Fruit fly (Drosophila melanogaster) whole organism, embryonic: ENCODE measurements around the gene ssp3.

Experiments used
- Abd-B ChIP-seq: fragments of 200-800 bp; sonication (Bioruptor generic); optimal IDR thresholded peaks from 2 replicates; lab custom pipeline; 2018; ENCODE audit warnings: missing biosample characterization, mild to moderate bottlenecking, missing genetic modification characterization, moderate library complexity
- Antp ChIP-seq: fragments of 200-800 bp; sonication (Bioruptor generic); optimal IDR thresholded peaks from 3 replicates; lab custom pipeline; 2016; ENCODE audit warnings: missing biosample characterization, missing genetic modification characterization
- B-H2 ChIP-seq: fragments of 200-800 bp; sonication (Bioruptor generic); optimal IDR thresholded peaks from 2 replicates; lab custom pipeline; 2018; ENCODE audit warnings: missing biosample characterization, mild to moderate bottlenecking, missing genetic modification characterization
- Blimp-1 ChIP-seq: fragments of 200-800 bp; sonication (Bioruptor generic); optimal IDR thresholded peaks from 3 replicates; lab custom pipeline; 2018; ENCODE audit warnings: missing biosample characterization, missing genetic modification characterization, mild to moderate bottlenecking, moderate library complexity, missing genetic modification reagents
- CG1024 ChIP-seq: fragments of 200-800 bp; sonication (Bioruptor generic); IDR thresholded peaks from 2 replicates; pipeline ENCODE4 v1.3.6; 2022; ENCODE audit warnings: missing biosample characterization, missing genetic modification characterization
- CG10321 ChIP-seq: fragments of 200-800 bp; sonication (Bioruptor generic); IDR thresholded peaks from 2 replicates; pipeline ENCODE4 v1.3.6; 2022; ENCODE audit warnings: missing biosample characterization, missing genetic modification characterization
- CG11093 ChIP-seq: fragments of 200-800 bp; sonication (Bioruptor generic); IDR thresholded peaks from 3 replicates; pipeline ENCODE4 v1.3.6; 2022; ENCODE audit warnings: missing biosample characterization, missing genetic modification characterization
- CG11247 ChIP-seq: fragments of 200-800 bp; sonication (Bioruptor generic); IDR thresholded peaks from 2 replicates; pipeline ENCODE4 v1.3.6; 2022; ENCODE audit warnings: missing biosample characterization, missing genetic modification characterization
- CG11456 ChIP-seq: fragments of 200-800 bp; sonication (Bioruptor generic); IDR thresholded peaks from 3 replicates; pipeline ENCODE4 v1.3.6; 2022; ENCODE audit warnings: missing biosample characterization, missing genetic modification characterization
- CG11560 ChIP-seq: fragments of 200-800 bp; sonication (Bioruptor generic); IDR thresholded peaks from 3 replicates; pipeline ENCODE4 v1.3.6; 2022; ENCODE audit warnings: missing biosample characterization, missing genetic modification characterization
- CG12219 ChIP-seq: fragments of 200-800 bp; sonication (Bioruptor generic); optimal IDR thresholded peaks from 3 replicates; lab custom pipeline; 2018; ENCODE audit warnings: missing biosample characterization, mild to moderate bottlenecking, missing genetic modification characterization
- CG12391 ChIP-seq: fragments of 200-800 bp; sonication (Bioruptor generic); optimal IDR thresholded peaks from 3 replicates; lab custom pipeline; 2018; ENCODE audit warnings: missing biosample characterization, mild to moderate bottlenecking, missing genetic modification characterization, moderate library complexity
- CG12942 ChIP-seq: fragments of 200-800 bp; sonication (Bioruptor generic); optimal IDR thresholded peaks from 3 replicates; lab custom pipeline; 2016; ENCODE audit warnings: missing biosample characterization, missing genetic modification characterization
- CG14667 ChIP-seq: fragments of 200-800 bp; sonication (Bioruptor generic); IDR thresholded peaks from 2 replicates; pipeline ENCODE4 v1.3.6; 2022; ENCODE audit warnings: missing biosample characterization, missing genetic modification characterization
- CG1792 ChIP-seq: fragments of 200-800 bp; sonication (Bioruptor generic); optimal IDR thresholded peaks from 2 replicates; lab custom pipeline; 2016; ENCODE audit warnings: missing biosample characterization, missing genetic modification characterization
- CG18619 ChIP-seq: fragments of 200-800 bp; sonication (Bioruptor generic); optimal IDR thresholded peaks from 3 replicates; lab custom pipeline; 2017; ENCODE audit warnings: missing biosample characterization, mild to moderate bottlenecking, missing genetic modification characterization
- CG31224 ChIP-seq: fragments of 200-800 bp; sonication (Bioruptor generic); IDR thresholded peaks from 2 replicates; pipeline ENCODE4 v1.3.6; 2022; ENCODE audit warnings: missing biosample characterization, missing genetic modification characterization
- CG4360 ChIP-seq: fragments of 200-800 bp; sonication (Bioruptor generic); IDR thresholded peaks from 2 replicates; pipeline ENCODE4 v1.3.6; 2022; ENCODE audit warnings: missing biosample characterization, missing genetic modification characterization
- CG5245 ChIP-seq: fragments of 200-800 bp; sonication (Bioruptor generic); optimal IDR thresholded peaks from 3 replicates; lab custom pipeline; 2016; ENCODE audit warnings: missing biosample characterization, missing genetic modification characterization
- CG6254 ChIP-seq: fragments of 200-800 bp; sonication (Bioruptor generic); optimal IDR thresholded peaks from 3 replicates; lab custom pipeline; 2017; ENCODE audit warnings: mild to moderate bottlenecking, missing biosample characterization, missing genetic modification reagents, missing genetic modification characterization
- CG8944 ChIP-seq: fragments of 200-800 bp; sonication (Bioruptor generic); optimal IDR thresholded peaks from 3 replicates; lab custom pipeline; 2016; ENCODE audit warnings: missing biosample characterization, missing genetic modification characterization
- CG9727 ChIP-seq: fragments of 200-800 bp; sonication (Bioruptor generic); optimal IDR thresholded peaks from 3 replicates; lab custom pipeline; 2017; ENCODE audit warnings: missing biosample characterization, mild to moderate bottlenecking, missing genetic modification characterization
- CG9797 ChIP-seq: fragments of 200-800 bp; sonication (Bioruptor generic); optimal IDR thresholded peaks from 3 replicates; lab custom pipeline; 2018; ENCODE audit warnings: missing biosample characterization, mild to moderate bottlenecking, missing genetic modification characterization
- CTCF ChIP-seq: fragments of 200-800 bp; sonication (Bioruptor generic); optimal IDR thresholded peaks from 2 replicates; lab custom pipeline; 2017; ENCODE audit warnings: missing biosample characterization, mild to moderate bottlenecking, missing genetic modification characterization, moderate library complexity
- Doc3 ChIP-seq: fragments of 200-800 bp; sonication (Bioruptor generic); IDR thresholded peaks from 3 replicates; pipeline ENCODE4 v1.3.6; 2022; ENCODE audit warnings: missing biosample characterization, missing genetic modification characterization; ENCODE audit not compliant: partially characterized antibody
- HLH3B ChIP-seq: fragments of 200-800 bp; sonication (Bioruptor generic); IDR thresholded peaks from 2 replicates; pipeline ENCODE4 v1.3.6; 2022; ENCODE audit warnings: missing biosample characterization, missing genetic modification characterization
- Lpt ChIP-seq: fragments of >200 bp; optimal IDR thresholded peaks from 2 replicates; lab custom pipeline; 2018; ENCODE audit warnings: missing biosample characterization, missing genetic modification characterization
- Med ChIP-seq: fragments of 200-800 bp; sonication (Bioruptor generic); peaks from one replicate; lab custom pipeline; 2016; ENCODE audit warnings: missing biosample characterization, missing genetic modification characterization, mild to moderate bottlenecking, inconsistent platforms, moderate library complexity
- Mrtf ChIP-seq: fragments of 200-800 bp; sonication (Bioruptor generic); IDR thresholded peaks from 3 replicates; pipeline ENCODE4 v1.3.6; 2022; ENCODE audit warnings: missing biosample characterization, missing genetic modification characterization
- NfI ChIP-seq: fragments of 200-800 bp; sonication (Bioruptor generic); optimal IDR thresholded peaks from 3 replicates; lab custom pipeline; 2018; ENCODE audit warnings: missing biosample characterization, mild to moderate bottlenecking, missing genetic modification characterization, moderate library complexity
- TFAM ChIP-seq: fragments of 200-800 bp; sonication (Bioruptor generic); optimal IDR thresholded peaks from 2 replicates; lab custom pipeline; 2017; ENCODE audit warnings: missing biosample characterization, missing genetic modification characterization, inconsistent platforms
- Vsx1 ChIP-seq: fragments of 200-800 bp; sonication (Bioruptor generic); optimal IDR thresholded peaks from 2 replicates; lab custom pipeline; 2017; ENCODE audit warnings: missing biosample characterization, mild to moderate bottlenecking, missing genetic modification characterization, missing genetic modification reagents
- chif ChIP-seq, 2 experiments: fragments of 200-800 bp; sonication (Bioruptor generic); optimal IDR thresholded peaks; 3 replicates each; lab custom pipeline; 2016; ENCODE audit warnings: missing biosample characterization in 2 of 2, missing genetic modification characterization in 2 of 2
- chinmo ChIP-seq: fragments of 200-800 bp; sonication (Bioruptor generic); IDR thresholded peaks from 4 replicates; pipeline ENCODE4 v1.3.6; 2022; ENCODE audit warnings: missing biosample characterization, missing genetic modification characterization; ENCODE audit not compliant: partially characterized antibody
- croc ChIP-seq: fragments of 200-800 bp; sonication (Bioruptor generic); conservative IDR thresholded peaks from 3 replicates; pipeline ENCODE4 v1.3.6; 2022; ENCODE audit warnings: missing biosample characterization, missing genetic modification characterization
- dpn ChIP-seq, 2 experiments: fragments of 200-800 bp; sonication (Bioruptor generic); optimal IDR thresholded peaks; 3 replicates each; lab custom pipeline; 2016; ENCODE audit warnings: missing biosample characterization in 2 of 2, missing genetic modification characterization in 2 of 2
- ems ChIP-seq: fragments of 200-800 bp; sonication (Bioruptor generic); optimal IDR thresholded peaks from 3 replicates; lab custom pipeline; 2016; ENCODE audit warnings: missing biosample characterization, missing genetic modification characterization
- eve ChIP-seq, 2 experiments: fragments of >200 bp; optimal IDR thresholded peaks; 2 replicates each; lab custom pipeline; 2017; ENCODE audit warnings: missing biosample characterization in 2 of 2, missing genetic modification characterization in 2 of 2
- gsb-n ChIP-seq: fragments of 200-800 bp; sonication (Bioruptor generic); optimal IDR thresholded peaks from 3 replicates; lab custom pipeline; 2018; ENCODE audit warnings: missing biosample characterization, mild to moderate bottlenecking, missing genetic modification characterization
- her ChIP-seq: fragments of 200-800 bp; sonication (Bioruptor generic); optimal IDR thresholded peaks from 2 replicates; lab custom pipeline; 2016; ENCODE audit warnings: missing biosample characterization, missing genetic modification characterization
- kah ChIP-seq: fragments of 200-800 bp; sonication (Bioruptor generic); optimal IDR thresholded peaks from 2 replicates; lab custom pipeline; 2018; ENCODE audit warnings: missing biosample characterization, mild to moderate bottlenecking, missing genetic modification characterization
- lab ChIP-seq: fragments of 200-800 bp; sonication (Bioruptor generic); optimal IDR thresholded peaks from 3 replicates; lab custom pipeline; 2017; ENCODE audit warnings: missing biosample characterization, missing genetic modification characterization, mild to moderate bottlenecking, moderate library complexity, missing genetic modification reagents
- nau ChIP-seq: fragments of 200-800 bp; sonication (Bioruptor generic); optimal IDR thresholded peaks from 3 replicates; lab custom pipeline; 2017; ENCODE audit warnings: missing biosample characterization, mild to moderate bottlenecking, missing genetic modification characterization, missing genetic modification reagents
- prd ChIP-seq, 3 experiments: fragments of >200 bp in 2 of 3; fragments of 200-800 bp in 1 of 3; sonication (Bioruptor generic) in 1 of 3; optimal IDR thresholded peaks in 2 of 3; IDR thresholded peaks in 1 of 3; 2 replicates in 2 of 3; 3 replicates in 1 of 3; pipeline versions ENCODE4 v1.3.6 to Lab custom; 2017 to 2022; ENCODE audit warnings: missing biosample characterization in 1 of 3, missing genetic modification characterization in 1 of 3
- scrt ChIP-seq: fragments of 200-800 bp; sonication (Bioruptor generic); optimal IDR thresholded peaks from 2 replicates; lab custom pipeline; 2018; ENCODE audit warnings: missing biosample characterization, mild to moderate bottlenecking, missing genetic modification characterization, moderate library complexity
- slp2 ChIP-seq: fragments of 200-800 bp; sonication (Bioruptor generic); optimal IDR thresholded peaks from 2 replicates; lab custom pipeline; 2016; ENCODE audit warnings: missing biosample characterization, missing genetic modification characterization
- ssp ChIP-seq: fragments of 200-800 bp; sonication (Bioruptor generic); IDR thresholded peaks from 2 replicates; pipeline ENCODE4 v1.3.6; 2022; ENCODE audit warnings: missing biosample characterization, missing genetic modification characterization
- tup ChIP-seq: fragments of 200-800 bp; sonication (Bioruptor generic); optimal IDR thresholded peaks from 2 replicates; lab custom pipeline; 2016; ENCODE audit warnings: missing biosample characterization, mild to moderate bottlenecking, missing genetic modification characterization, moderate library complexity
- vnd ChIP-seq: fragments of 200-800 bp; sonication (Bioruptor generic); IDR thresholded peaks from 3 replicates; pipeline ENCODE4 v1.3.6; 2022; ENCODE audit warnings: missing biosample characterization, missing genetic modification characterization; ENCODE audit not compliant: partially characterized antibody
- zf30C ChIP-seq: fragments of 200-800 bp; sonication (Bioruptor generic); optimal IDR thresholded peaks from 3 replicates; lab custom pipeline; 2018; ENCODE audit warnings: missing biosample characterization, mild to moderate bottlenecking, missing genetic modification characterization

The ssp3 gene

dm6 chr2L:18965367-18966213 lies 21.8 kb upstream of the ssp3 start (continued):
- no peak for TF ChIP-seq CG18619 (GFP tag; lab: Kevin White, UChicago)
- peak; percentile 46 for TF ChIP-seq scrt
- TF ChIP-seq tup (GFP tag; lab: Kevin White, UChicago), result no peak
- TF ChIP-seq Doc3, result no peak
- no peak for TF ChIP-seq CG1024 (GFP tag; lab: Robert Waterston, UW)
- no peak for TF ChIP-seq CG11560 (tag; lab: Robert Waterston, UW)
- TF ChIP-seq prd (optimal IDR thresholded peaks at IDR 0.05; lab: Kevin White, UChicago), result no peak
- TF ChIP-seq prd (GFP tag; IDR thresholded peaks at IDR 0.05; lab: Robert Waterston, UW), result peak; percentile 33; the same call in 1 of the 3 replicates
- no peak for TF ChIP-seq CG1792 (GFP tag; lab: Kevin White, UChicago)
- TF ChIP-seq CG5245 (GFP tag; lab: Kevin White, UChicago), result no peak
- TF ChIP-seq CG11247 (GFP tag; lab: Robert Waterston, UW), result no peak
- TF ChIP-seq CG31224 (GFP tag; lab: Robert Waterston, UW), result no peak
- TF ChIP-seq CG12219, result peak; percentile 14
- no peak for TF ChIP-seq gsb-n (tag; lab: Kevin White, UChicago)
- no peak for TF ChIP-seq HLH3B (GFP tag; lab: Robert Waterston, UW)
- peak; percentile 75 for TF ChIP-seq kah (GFP tag; lab: Kevin White, UChicago)
- no peak for TF ChIP-seq CG9797 (GFP tag; lab: Kevin White, UChicago)
- TF ChIP-seq slp2 (GFP tag; lab: Kevin White, UChicago), result no peak
- TF ChIP-seq B-H2, result peak; percentile 6
- TF ChIP-seq CG6254 (GFP tag; lab: Kevin White, UChicago), result no peak
- no peak for TF ChIP-seq nau (GFP tag; lab: Kevin White, UChicago)
- TF ChIP-seq CG10321 (GFP tag; lab: Robert Waterston, UW), result no peak
- TF ChIP-seq CG8944 (GFP tag; lab: Kevin White, UChicago), result no peak
- TF ChIP-seq Lpt (GFP tag; lab: Kevin White, UChicago), result no peak
- TF ChIP-seq chif (GFP tag; optimal IDR thresholded peaks at IDR 0.05; lab: Kevin White, UChicago), result no peak
- TF ChIP-seq chinmo (GFP tag; lab: Robert Waterston, UW), result peak; percentile 74; the same call in 1 of the 4 replicates
- no peak for TF ChIP-seq vnd (GFP tag; lab: Robert Waterston, UW)
- TF ChIP-seq Abd-B (GFP tag; lab: Kevin White, UChicago), result peak; percentile 27
- TF ChIP-seq CG9727, result no peak
- no peak for TF ChIP-seq TFAM
- no peak for TF ChIP-seq dpn (GFP tag; optimal IDR thresholded peaks at IDR 0.05; lab: Kevin White, UChicago)
- no peak for TF ChIP-seq ssp (GFP tag; lab: Robert Waterston, UW)
- no peak for TF ChIP-seq her
- no peak for TF ChIP-seq Blimp-1
- no peak for TF ChIP-seq croc (GFP tag; lab: Robert Waterston, UW)
- no peak for TF ChIP-seq CG11456 (GFP tag; lab: Robert Waterston, UW)
- no peak for TF ChIP-seq zf30C
- peak; percentile 8 for TF ChIP-seq NfI (GFP tag; lab: Kevin White, UChicago)
- TF ChIP-seq Med (GFP tag; lab: Kevin White, UChicago), result peak; percentile 29
- no peak for TF ChIP-seq eve (GFP tag; optimal IDR thresholded peaks at IDR 0.05; lab: Kevin White, UChicago)
- no peak for TF ChIP-seq CTCF
- TF ChIP-seq ems (GFP tag; lab: Kevin White, UChicago), result no peak
- TF ChIP-seq CG11093 (GFP tag; lab: Robert Waterston, UW), result no peak
- TF ChIP-seq CG14667 (GFP tag; lab: Robert Waterston, UW), result no peak
- TF ChIP-seq Mrtf, result no peak
- TF ChIP-seq Antp (GFP tag; lab: Kevin White, UChicago), result no peak
- peak; percentile 59 for TF ChIP-seq lab
- TF ChIP-seq CG12391 (tag; lab: Kevin White, UChicago), result no peak
- no peak for TF ChIP-seq CG4360 (GFP tag; lab: Robert Waterston, UW)
- no peak for TF ChIP-seq Vsx1 (GFP tag; lab: Kevin White, UChicago)
- no peak for TF ChIP-seq CG12942 (GFP tag; lab: Kevin White, UChicago)
